Worm (Caenorhabditis elegans) whole organism, L2 larva: ENCODE measurements around the gene acd-3.

ENCODE experiments used
- C34F6.9 ChIP-seq: fragments of 150-350 bp; optimal IDR thresholded peaks from 2 replicates; lab custom pipeline; 2014; ENCODE audit warnings: missing biosample characterization, missing genetic modification characterization
- F13H6.1 ChIP-seq: sonication (generic microtip); optimal IDR thresholded peaks from 2 replicates; lab custom pipeline; 2016; ENCODE audit warnings: missing genetic modification characterization, missing compliant biosample characterization
- R02D3.7 ChIP-seq: fragments of 150-350 bp; optimal IDR thresholded peaks from 2 replicates; lab custom pipeline; 2014; ENCODE audit warnings: missing biosample characterization, missing genetic modification characterization
- Y55F3AM.14 ChIP-seq: fragments of 200-800 bp; sonication (Bioruptor generic); optimal IDR thresholded peaks from 2 replicates; lab custom pipeline; 2018; ENCODE audit warnings: mild to moderate bottlenecking, missing genetic modification characterization, missing compliant biosample characterization
- ZK546.5 ChIP-seq: sonication (generic microtip); optimal IDR thresholded peaks from 2 replicates; lab custom pipeline; 2017; ENCODE audit warnings: missing biosample characterization, missing genetic modification characterization
- alr-1 ChIP-seq: fragments of 150-350 bp; optimal IDR thresholded peaks from 2 replicates; lab custom pipeline; 2014; ENCODE audit warnings: missing biosample characterization, missing genetic modification characterization
- aly-2 ChIP-seq: fragments of 150-350 bp; optimal IDR thresholded peaks from 2 replicates; lab custom pipeline; 2014; ENCODE audit warnings: missing biosample characterization, missing genetic modification characterization
- ama-1 ChIP-seq: fragments of 150-350 bp; optimal IDR thresholded peaks from 2 replicates; lab custom pipeline; 2018; ENCODE audit warnings: inconsistent platforms
- blmp-1 ChIP-seq: sonication (generic microtip); optimal IDR thresholded peaks from 2 replicates; lab custom pipeline; 2017; ENCODE audit warnings: missing genetic modification characterization, mild to moderate bottlenecking, missing compliant biosample characterization, antibody characterized with exemption, moderate library complexity; ENCODE audit not compliant: insufficient read depth
- ceh-16 ChIP-seq: fragments of 150-350 bp; optimal IDR thresholded peaks from 2 replicates; lab custom pipeline; 2014; ENCODE audit warnings: missing biosample characterization, missing genetic modification characterization
- ceh-82 ChIP-seq: fragments of 150-350 bp; optimal IDR thresholded peaks from 2 replicates; lab custom pipeline; 2014; ENCODE audit warnings: missing biosample characterization, missing genetic modification characterization
- crh-2 ChIP-seq: sonication (generic microtip); optimal IDR thresholded peaks from 2 replicates; lab custom pipeline; 2017; ENCODE audit warnings: missing biosample characterization, missing genetic modification characterization
- dmd-4 ChIP-seq: sonication (generic microtip); optimal IDR thresholded peaks from 2 replicates; lab custom pipeline; 2017; ENCODE audit warnings: missing biosample characterization, missing genetic modification characterization
- egl-27 ChIP-seq: sonication (generic microtip); optimal IDR thresholded peaks from 3 replicates; lab custom pipeline; 2017; ENCODE audit warnings: missing biosample characterization, missing genetic modification reagents, missing genetic modification characterization
- elt-1 ChIP-seq: fragments of 150-350 bp; optimal IDR thresholded peaks from 2 replicates; lab custom pipeline; 2014; ENCODE audit warnings: missing biosample characterization, missing genetic modification characterization
- elt-3 ChIP-seq: sonication (generic microtip); optimal IDR thresholded peaks from 2 replicates; lab custom pipeline; 2017; ENCODE audit warnings: missing biosample characterization, missing genetic modification characterization
- fos-1 ChIP-seq: fragments of 150-350 bp; optimal IDR thresholded peaks from 2 replicates; lab custom pipeline; 2014; ENCODE audit warnings: missing biosample characterization, missing genetic modification characterization
- gmeb-1 ChIP-seq: fragments of 150-350 bp; optimal IDR thresholded peaks from 2 replicates; lab custom pipeline; 2014; ENCODE audit warnings: missing biosample characterization, missing genetic modification characterization
- lin-11 ChIP-seq: fragments of 150-350 bp; sonication (generic microtip); optimal IDR thresholded peaks from 2 replicates; lab custom pipeline; 2014; ENCODE audit warnings: missing biosample characterization, missing genetic modification characterization, inconsistent platforms, mixed read lengths
- lin-13 ChIP-seq: fragments of 150-350 bp; optimal IDR thresholded peaks from 2 replicates; lab custom pipeline; 2014; ENCODE audit warnings: missing biosample characterization, missing genetic modification reagents, missing genetic modification characterization
- lin-39 ChIP-seq: fragments of 150-350 bp; optimal IDR thresholded peaks from 2 replicates; lab custom pipeline; 2014; ENCODE audit warnings: missing biosample characterization, missing genetic modification reagents, missing genetic modification characterization
- lsy-2 ChIP-seq, 2 experiments: fragments of 150-350 bp in 1 of 2; sonication (generic microtip) in 1 of 2; optimal IDR thresholded peaks; 2 replicates each; lab custom pipeline; 2014 to 2017; ENCODE audit warnings: missing biosample characterization in 2 of 2, missing genetic modification characterization in 2 of 2
- mab-5 ChIP-seq: fragments of 150-350 bp; optimal IDR thresholded peaks from 2 replicates; lab custom pipeline; 2014; ENCODE audit warnings: missing biosample characterization, missing genetic modification characterization
- mbf-1 ChIP-seq: sonication (generic microtip); optimal IDR thresholded peaks from 2 replicates; lab custom pipeline; 2017; ENCODE audit warnings: missing biosample characterization, missing genetic modification characterization
- mdl-1 ChIP-seq, 2 experiments: fragments of 150-350 bp in 1 of 2; sonication (generic microtip) in 1 of 2; optimal IDR thresholded peaks; 2 replicates each; lab custom pipeline; 2017; ENCODE audit warnings: missing biosample characterization in 2 of 2, missing genetic modification characterization in 2 of 2
- nhr-10 ChIP-seq: sonication (generic microtip); optimal IDR thresholded peaks from 2 replicates; lab custom pipeline; 2017; ENCODE audit warnings: missing biosample characterization, missing genetic modification characterization
- nhr-11 ChIP-seq: fragments of 150-350 bp; optimal IDR thresholded peaks from 2 replicates; lab custom pipeline; 2014; ENCODE audit warnings: missing biosample characterization, missing genetic modification characterization
- nhr-12 ChIP-seq: fragments of 150-350 bp; optimal IDR thresholded peaks from 2 replicates; lab custom pipeline; 2014; ENCODE audit warnings: missing biosample characterization, missing genetic modification characterization
- nhr-129 ChIP-seq: fragments of 150-350 bp; optimal IDR thresholded peaks from 2 replicates; lab custom pipeline; 2014; ENCODE audit warnings: missing biosample characterization, missing genetic modification characterization
- nhr-21 ChIP-seq: fragments of 150-350 bp; optimal IDR thresholded peaks from 2 replicates; lab custom pipeline; 2014; ENCODE audit warnings: missing biosample characterization, missing genetic modification characterization
- nhr-237 ChIP-seq: fragments of 150-350 bp; optimal IDR thresholded peaks from 2 replicates; lab custom pipeline; 2014; ENCODE audit warnings: missing biosample characterization, missing genetic modification characterization
- nhr-25 ChIP-seq: fragments of 150-350 bp; sonication (generic microtip); optimal IDR thresholded peaks from 3 replicates; lab custom pipeline; 2014; ENCODE audit warnings: missing biosample characterization, missing genetic modification characterization
- nhr-77 ChIP-seq: fragments of 150-350 bp; optimal IDR thresholded peaks from 2 replicates; lab custom pipeline; 2014; ENCODE audit warnings: missing biosample characterization, missing genetic modification characterization
- sem-4 ChIP-seq: fragments of 150-350 bp; optimal IDR thresholded peaks from 2 replicates; lab custom pipeline; 2014; ENCODE audit warnings: missing biosample characterization, missing genetic modification reagents, missing genetic modification characterization
- skn-1 ChIP-seq: sonication (generic microtip); optimal IDR thresholded peaks from 2 replicates; lab custom pipeline; 2017; ENCODE audit warnings: missing biosample characterization, missing genetic modification characterization
- sma-3 ChIP-seq: sonication (generic microtip); optimal IDR thresholded peaks from 2 replicates; lab custom pipeline; 2016; ENCODE audit warnings: missing genetic modification reagents, missing genetic modification characterization, missing compliant biosample characterization
- sma-9 ChIP-seq, 2 experiments: fragments of 150-350 bp in 1 of 2; sonication (generic microtip) in 1 of 2; optimal IDR thresholded peaks; 2 replicates each; lab custom pipeline; 2014 to 2016; ENCODE audit warnings: missing genetic modification characterization in 2 of 2, mild to moderate bottlenecking in 1 of 2, missing biosample characterization in 1 of 2, missing compliant biosample characterization in 1 of 2, missing genetic modification reagents in 1 of 2, moderate library complexity in 1 of 2
- snpc-4 ChIP-seq: fragments of 150-350 bp; optimal IDR thresholded peaks from 2 replicates; lab custom pipeline; 2014; ENCODE audit warnings: missing biosample characterization, missing genetic modification characterization
- unc-39 ChIP-seq: fragments of 150-350 bp; optimal IDR thresholded peaks from 2 replicates; lab custom pipeline; 2014; ENCODE audit warnings: missing biosample characterization, missing genetic modification characterization
- unc-55 ChIP-seq: fragments of 150-350 bp; sonication (generic microtip); optimal IDR thresholded peaks from 3 replicates; lab custom pipeline; 2014; ENCODE audit warnings: missing biosample characterization, missing genetic modification reagents, missing genetic modification characterization
- unc-62 ChIP-seq: fragments of 150-350 bp; optimal IDR thresholded peaks from 2 replicates; lab custom pipeline; 2014; ENCODE audit warnings: missing biosample characterization, missing genetic modification reagents, missing genetic modification characterization
- zag-1 ChIP-seq: fragments of 150-350 bp; optimal IDR thresholded peaks from 2 replicates; lab custom pipeline; 2014; ENCODE audit warnings: missing biosample characterization, missing genetic modification characterization
- ztf-1 ChIP-seq: fragments of 200-800 bp; sonication (Bioruptor generic); conservative IDR thresholded peaks from 2 replicates; pipeline ENCODE4 v1.3.6; 2022; ENCODE audit warnings: missing genetic modification characterization, missing compliant biosample characterization
- ztf-11 ChIP-seq: sonication (generic microtip); optimal IDR thresholded peaks from 2 replicates; lab custom pipeline; 2017; ENCODE audit warnings: missing biosample characterization, missing genetic modification characterization

The acd-3 gene

DNA sequence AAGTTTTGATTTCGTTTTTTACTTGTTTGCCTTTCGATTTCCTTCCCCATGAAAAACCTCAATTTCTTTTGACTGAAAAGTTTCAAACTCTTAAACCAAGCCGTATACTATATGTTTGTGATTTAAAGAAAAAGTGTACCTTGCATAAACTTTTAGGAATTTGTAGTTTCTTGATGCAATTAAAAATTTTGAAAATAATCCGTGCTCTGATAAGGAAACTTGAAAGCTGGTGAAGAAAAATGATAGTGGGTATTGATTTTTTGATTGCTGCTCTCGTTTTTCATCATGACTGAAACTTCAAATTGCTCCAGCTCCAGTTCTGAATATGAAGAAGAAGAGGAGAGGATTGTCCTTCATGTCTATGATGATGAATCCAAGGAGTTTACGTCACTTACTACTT, at the start of gene acd-3:
Gene acd-3 (plus strand): TSS at position 222 of the 400 bp plus-strand sequence.
- TF ChIP-seq crh-2 (tag; lab: Kevin White, UChicago) (peak; percentile 34), fos-1 (tag; lab: Kevin White, UChicago) (peak; percentile 50), aly-2 (tag; lab: Kevin White, UChicago) (no peak)

DNA sequence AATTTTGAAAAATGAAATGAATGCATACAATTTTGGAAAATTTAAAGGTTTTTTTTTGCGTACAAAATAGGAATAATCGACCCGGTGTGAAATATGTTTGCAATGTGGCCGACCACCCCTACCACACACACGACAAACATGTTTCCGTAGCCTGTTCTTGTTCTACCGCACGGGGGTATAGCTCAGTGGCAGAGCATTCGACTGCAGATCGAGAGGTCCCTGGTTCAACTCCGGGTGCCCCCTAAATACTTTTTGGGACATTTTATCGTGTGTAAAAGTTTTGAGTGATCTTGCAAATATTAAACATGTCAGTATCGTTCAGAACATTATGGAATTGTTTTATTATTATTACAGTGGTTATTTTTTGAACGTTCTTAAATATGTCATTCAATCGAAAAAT, 44.4 kb upstream of the acd-3 start:
- no peak for TF ChIP-seq nhr-11 (tag; lab: Kevin White, UChicago)
- TF ChIP-seq gmeb-1 = no peak
- no peak for TF ChIP-seq ceh-16 (tag; lab: Kevin White, UChicago)
- peak; percentile 45 for TF ChIP-seq sma-3 (GFP tag; lab: Kevin White, UChicago)
- no peak for TF ChIP-seq aly-2 (tag; lab: Kevin White, UChicago)
- TF ChIP-seq fos-1 (tag; lab: Kevin White, UChicago) = peak; percentile 42
- TF ChIP-seq crh-2 (tag; lab: Kevin White, UChicago) = peak; percentile 23
- TF ChIP-seq unc-39 (tag; lab: Kevin White, UChicago) = no peak
- peak in 1 of 2 experiments; percentile 23 for TF ChIP-seq lsy-2 (tag; optimal IDR thresholded peaks at IDR 0.05; lab: Kevin White, UChicago)
- TF ChIP-seq skn-1 (tag; lab: Kevin White, UChicago) = no peak
- peak; percentile 23 for TF ChIP-seq lin-11
- no peak for TF ChIP-seq Y55F3AM.14 (GFP tag; lab: Kevin White, UChicago)
- peak; percentile 33 for TF ChIP-seq unc-55
- TF ChIP-seq elt-1 (tag; lab: Kevin White, UChicago) = no peak
- TF ChIP-seq dmd-4 (tag; lab: Kevin White, UChicago) = no peak
- no peak for TF ChIP-seq unc-62 (GFP tag; lab: Kevin White, UChicago)
- no peak for TF ChIP-seq egl-27 (tag; lab: Kevin White, UChicago)
- no peak for TF ChIP-seq nhr-237 (tag; lab: Kevin White, UChicago)
- no peak for TF ChIP-seq alr-1 (tag; lab: Kevin White, UChicago)
- TF ChIP-seq ZK546.5 (tag; lab: Kevin White, UChicago) = no peak
- no peak for TF ChIP-seq mbf-1
- no peak for TF ChIP-seq ceh-82 (tag; lab: Kevin White, UChicago)
- peak; percentile 49 for TF ChIP-seq F13H6.1
- TF ChIP-seq nhr-12 (tag; lab: Kevin White, UChicago) = no peak
- no peak for TF ChIP-seq ztf-1 (GFP tag; lab: Robert Waterston, UW)
- TF ChIP-seq mdl-1 (tag; optimal IDR thresholded peaks at IDR 0.05; lab: Kevin White, UChicago) = peak in 1 of 2 experiments; percentile 13
- no peak for TF ChIP-seq mab-5 (tag; lab: Kevin White, UChicago)
- no peak for TF ChIP-seq lin-39
- TF ChIP-seq nhr-77 = no peak
- TF ChIP-seq lin-13 (GFP tag; lab: Kevin White, UChicago) = peak; percentile 33
- no peak for TF ChIP-seq nhr-10
- TF ChIP-seq zag-1 (tag; lab: Kevin White, UChicago) = no peak
- TF ChIP-seq sma-9 (GFP tag; optimal IDR thresholded peaks at IDR 0.05; lab: Kevin White, UChicago) = peak; percentile 65
- no peak for TF ChIP-seq sma-9 (tag; optimal IDR thresholded peaks at IDR 0.05; lab: Kevin White, UChicago)
- TF ChIP-seq nhr-21 (tag; lab: Kevin White, UChicago) = no peak
- no peak for TF ChIP-seq R02D3.7
- TF ChIP-seq elt-3 = no peak
- no peak for TF ChIP-seq blmp-1 (tag; lab: Kevin White, UChicago)
- TF ChIP-seq nhr-129 (tag; lab: Kevin White, UChicago) = peak; percentile 29
- no peak for TF ChIP-seq snpc-4 (tag; lab: Kevin White, UChicago)
- TF ChIP-seq ztf-11 (tag; lab: Kevin White, UChicago) = no peak
- peak; percentile 32 for TF ChIP-seq sem-4
- TF ChIP-seq nhr-25 (tag; lab: Kevin White, UChicago) = no peak
- no peak for TF ChIP-seq ama-1 (lab: Kevin White, UChicago)
- TF ChIP-seq C34F6.9 (tag; lab: Kevin White, UChicago) = peak; percentile 39
